Fruit fly (Drosophila melanogaster): ENCODE measurements around the gene CG11162.

The CG11162 gene

DNA sequence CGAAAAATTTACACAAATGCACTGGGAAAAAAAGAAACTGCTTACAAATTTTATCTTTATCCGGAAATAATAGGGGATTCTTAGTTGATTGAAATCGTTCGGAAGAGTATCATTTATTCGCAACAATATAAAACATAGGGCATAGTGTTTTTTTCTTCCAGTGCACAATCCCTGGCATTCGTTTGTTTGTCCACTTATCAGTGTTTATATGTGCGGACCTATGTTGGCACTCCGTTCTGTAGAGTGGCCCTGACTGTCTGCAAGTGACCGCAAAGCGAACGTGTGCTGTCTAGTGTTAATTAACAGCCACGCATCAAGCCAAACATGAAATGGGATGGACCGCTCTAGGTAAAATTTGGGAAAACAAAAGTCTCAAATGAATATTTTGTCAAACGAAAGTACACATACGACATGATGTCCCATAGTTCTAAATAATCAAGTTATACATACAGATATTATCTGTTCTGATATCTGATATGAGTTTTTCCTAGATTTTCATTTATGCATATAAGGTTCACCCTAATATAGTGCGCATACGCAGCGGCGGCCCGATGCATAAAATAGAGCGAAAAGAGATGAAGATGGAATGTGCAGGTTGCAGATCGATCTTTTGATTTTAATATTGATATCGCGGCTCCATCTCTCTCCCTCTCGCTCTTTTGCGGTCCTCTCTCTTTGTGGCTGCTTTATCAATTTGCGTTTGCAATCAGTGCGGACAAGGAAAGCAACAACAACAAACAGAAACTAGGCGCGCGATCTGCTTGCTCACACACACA, 35.4 kb upstream of the CG11162 start (continued):
- TF ChIP-seq CG5953 (GFP tag; IDR thresholded peaks at IDR 0.05) (peak; percentile 84), Atf3 (GFP tag; optimal IDR thresholded peaks at IDR 0.05) (peak; percentile 89), aop (GFP tag; IDR thresholded peaks at IDR 0.05) (peak; percentile 64; the same call in 1 of the 2 replicates), CG3726 (GFP tag; IDR thresholded peaks at IDR 0.05) (peak; percentile 84), org-1 (GFP tag; optimal IDR thresholded peaks at IDR 0.05) (peak; percentile 89), Vsx1 (GFP tag; optimal IDR thresholded peaks at IDR 0.05) (peak; percentile 82), GATAe (GFP tag; conservative IDR thresholded peaks at IDR 0.05) (peak; percentile 82), CG18262 (tag; optimal IDR thresholded peaks at IDR 0.05) (peak; percentile 90), Lhr (GFP tag; optimal IDR thresholded peaks at IDR 0.05) (peak; percentile 62), CG14441 (GFP tag; IDR thresholded peaks at IDR 0.05) (peak; percentile 93), Fer3 (tag; optimal IDR thresholded peaks at IDR 0.05) (peak; percentile 93), HLHmδ (GFP tag; optimal IDR thresholded peaks at IDR 0.05) (no peak), slbo (GFP tag; IDR thresholded peaks at IDR 0.05) (peak; percentile 97), Ets65A (GFP tag) (peak; percentile 99), pfk (GFP tag; optimal IDR thresholded peaks at IDR 0.05) (no peak), Dref (GFP tag; IDR thresholded peaks at IDR 0.05) (peak; percentile 36; the same call in 1 of the 2 replicates), inv (GFP tag; IDR thresholded peaks at IDR 0.05; ENCODE audit: partially characterized antibody) (no peak), Tbp (GFP tag; optimal IDR thresholded peaks at IDR 0.05) (no peak), CG12744 (GFP tag; optimal IDR thresholded peaks at IDR 0.05) (peak; percentile 93), Hr39 (optimal IDR thresholded peaks at IDR 0.05) (no peak), sens-2 (GFP tag; IDR thresholded peaks at IDR 0.05) (peak; percentile 88), CG8388 (GFP tag; optimal IDR thresholded peaks at IDR 0.05) (peak; percentile 86), hkb (optimal IDR thresholded peaks at IDR 0.05) (no peak), hkb (GFP tag; IDR thresholded peaks at IDR 0.05) (peak; percentile 92), CG15696 (tag; optimal IDR thresholded peaks at IDR 0.05) (peak; percentile 71), Atf-2 (GFP tag; optimal IDR thresholded peaks at IDR 0.05) (peak; percentile 94), Opbp (GFP tag; IDR thresholded peaks at IDR 0.05; ENCODE audit: partially characterized antibody) (no peak), ham (GFP tag; IDR thresholded peaks at IDR 0.05) (peak; percentile 90), ato (GFP tag; IDR thresholded peaks at IDR 0.05; ENCODE audit: partially characterized antibody) (no peak), CG7786 (GFP tag; optimal IDR thresholded peaks at IDR 0.05) (peak; percentile 94), B-H2 (GFP tag; optimal IDR thresholded peaks at IDR 0.05) (peak; percentile 67), CG9932 (GFP tag; IDR thresholded peaks at IDR 0.05) (peak; percentile 94), CG12391 (tag; optimal IDR thresholded peaks at IDR 0.05) (peak; percentile 92), unc-4 (GFP tag; IDR thresholded peaks at IDR 0.05; ENCODE audit: partially characterized antibody) (no peak), CG17568 (GFP tag; optimal IDR thresholded peaks at IDR 0.05) (peak; percentile 83), dpn (GFP tag; optimal IDR thresholded peaks at IDR 0.05) (peak; percentile 95 to 96), bab2 (GFP tag; optimal IDR thresholded peaks at IDR 0.05) (peak; percentile 96), CG43689 (GFP tag; IDR thresholded peaks at IDR 0.05) (peak; percentile 78), eve (GFP tag; optimal IDR thresholded peaks at IDR 0.05) (peak in 1 of 2 experiments; percentile 97), jumu (GFP tag; optimal IDR thresholded peaks at IDR 0.05) (peak; percentile 95), twi (tag; optimal IDR thresholded peaks at IDR 0.05) (peak; percentile 73), sc (optimal IDR thresholded peaks at IDR 0.05) (no peak), sc (GFP tag; optimal IDR thresholded peaks at IDR 0.05) (peak; percentile 76), CG32532 (GFP tag; IDR thresholded peaks at IDR 0.05) (peak; percentile 95), Sin3A (optimal IDR thresholded peaks at IDR 0.05) (no peak), CG10959 (GFP tag; IDR thresholded peaks at IDR 0.05) (peak; percentile 71), ewg (GFP tag; optimal IDR thresholded peaks at IDR 0.05) (peak; percentile 84), hth (optimal IDR thresholded peaks at IDR 0.05) (no peak), CG12104 (GFP tag; optimal IDR thresholded peaks at IDR 0.05) (peak; percentile 89), cas (GFP tag; IDR thresholded peaks at IDR 0.05) (peak; percentile 87), stc (GFP tag; IDR thresholded peaks at IDR 0.05) (peak; percentile 87)
